Worm (Caenorhabditis elegans) whole organism, mixed stage, embryonic: ENCODE data around the gene H40L08.8.
A peak's percentile ranks its signal among the peaks of the same experiment; 100 is the strongest.

Experiments used
- M03D4.4 ChIP-seq: sonication (generic microtip); optimal IDR thresholded peaks from 2 replicates; lab custom pipeline; 2017; ENCODE audit warnings: mild to moderate bottlenecking, missing genetic modification characterization, missing compliant biosample characterization
- bed-3 ChIP-seq: fragments of 200-800 bp; sonication (Bioruptor generic); optimal IDR thresholded peaks from 3 replicates; lab custom pipeline; 2018; ENCODE audit warnings: mild to moderate bottlenecking, missing genetic modification characterization, moderate library complexity, missing compliant biosample characterization
- blmp-1 ChIP-seq: fragments of 150-350 bp; optimal IDR thresholded peaks from 2 replicates; lab custom pipeline; 2014; ENCODE audit warnings: missing biosample characterization, missing genetic modification characterization
- ceh-39 ChIP-seq: fragments of 150-350 bp; optimal IDR thresholded peaks from 2 replicates; lab custom pipeline; 2014; ENCODE audit warnings: missing biosample characterization, missing genetic modification characterization
- ceh-43 ChIP-seq: fragments of 200-800 bp; sonication (Bioruptor generic); optimal IDR thresholded peaks from 2 replicates; lab custom pipeline; 2018; ENCODE audit warnings: mild to moderate bottlenecking, missing genetic modification characterization, moderate library complexity, missing compliant biosample characterization
- ceh-83 ChIP-seq: fragments of 200-800 bp; sonication (Bioruptor generic); optimal IDR thresholded peaks from 2 replicates; lab custom pipeline; 2018; ENCODE audit warnings: mild to moderate bottlenecking, missing genetic modification characterization, missing compliant biosample characterization
- ces-1 ChIP-seq: fragments of 150-350 bp; optimal IDR thresholded peaks from 2 replicates; lab custom pipeline; 2014; ENCODE audit warnings: missing biosample characterization, missing genetic modification reagents, missing genetic modification characterization
- cnd-1 ChIP-seq: fragments of 200-800 bp; sonication (Bioruptor generic); optimal IDR thresholded peaks from 2 replicates; lab custom pipeline; 2018; ENCODE audit warnings: mild to moderate bottlenecking, missing genetic modification characterization, missing compliant biosample characterization
- drap-1 ChIP-seq: fragments of 200-800 bp; sonication (Bioruptor generic); optimal IDR thresholded peaks from 3 replicates; lab custom pipeline; 2018; ENCODE audit warnings: mild to moderate bottlenecking, missing genetic modification characterization, missing compliant biosample characterization
- elt-1 ChIP-seq: sonication (generic microtip); optimal IDR thresholded peaks from 2 replicates; lab custom pipeline; 2017; ENCODE audit warnings: missing genetic modification characterization, mild to moderate bottlenecking, missing compliant biosample characterization, antibody characterized with exemption, moderate library complexity, borderline replicate concordance; ENCODE audit not compliant: insufficient read depth
- elt-3 ChIP-seq: fragments of 150-350 bp; optimal IDR thresholded peaks from 2 replicates; lab custom pipeline; 2014; ENCODE audit warnings: missing biosample characterization, missing genetic modification characterization
- ham-2 ChIP-seq: fragments of 200-800 bp; sonication (Bioruptor generic); optimal IDR thresholded peaks from 2 replicates; lab custom pipeline; 2018; ENCODE audit warnings: mild to moderate bottlenecking, missing genetic modification characterization, missing compliant biosample characterization
- hlh-1 ChIP-seq: fragments of 150-350 bp; optimal IDR thresholded peaks from 2 replicates; lab custom pipeline; 2014; ENCODE audit warnings: missing biosample characterization, missing genetic modification reagents, missing genetic modification characterization
- lin-13 ChIP-seq: fragments of 150-350 bp; optimal IDR thresholded peaks from 2 replicates; lab custom pipeline; 2014; ENCODE audit warnings: missing biosample characterization, missing genetic modification characterization
- lsy-2 ChIP-seq: fragments of 150-350 bp; optimal IDR thresholded peaks from 2 replicates; lab custom pipeline; 2014; ENCODE audit warnings: missing biosample characterization, missing genetic modification characterization
- mab-5 ChIP-seq: fragments of 150-350 bp; optimal IDR thresholded peaks from 2 replicates; lab custom pipeline; 2014; ENCODE audit warnings: missing biosample characterization, missing genetic modification characterization
- mep-1 ChIP-seq: fragments of 150-350 bp; optimal IDR thresholded peaks from 2 replicates; lab custom pipeline; 2017; ENCODE audit warnings: missing biosample characterization, missing genetic modification reagents, missing genetic modification characterization, inconsistent platforms
- mls-2 ChIP-seq: sonication (generic microtip); optimal IDR thresholded peaks from 2 replicates; lab custom pipeline; 2016; ENCODE audit warnings: mild to moderate bottlenecking, missing genetic modification characterization, moderate library complexity, missing compliant biosample characterization
- nhr-12 ChIP-seq: fragments of 150-350 bp; optimal IDR thresholded peaks from 2 replicates; lab custom pipeline; 2014; ENCODE audit warnings: missing biosample characterization, missing genetic modification characterization
- nhr-2 ChIP-seq: fragments of 150-350 bp; optimal IDR thresholded peaks from 2 replicates; lab custom pipeline; 2014; ENCODE audit warnings: missing biosample characterization, missing genetic modification characterization
- nhr-237 ChIP-seq: fragments of 150-350 bp; optimal IDR thresholded peaks from 2 replicates; lab custom pipeline; 2014; ENCODE audit warnings: missing biosample characterization, missing genetic modification characterization
- nhr-28 ChIP-seq: fragments of 150-350 bp; optimal IDR thresholded peaks from 2 replicates; lab custom pipeline; 2014; ENCODE audit warnings: missing biosample characterization, missing genetic modification characterization
- nhr-76 ChIP-seq: sonication (generic microtip); optimal IDR thresholded peaks from 2 replicates; lab custom pipeline; 2017; ENCODE audit warnings: missing biosample characterization, missing genetic modification characterization
- pha-4 ChIP-seq: fragments of 150-350 bp; optimal IDR thresholded peaks from 2 replicates; lab custom pipeline; 2018; ENCODE audit warnings: missing biosample characterization, missing genetic modification reagents, missing genetic modification characterization
- snpc-4 ChIP-seq: fragments of 150-350 bp; optimal IDR thresholded peaks from 2 replicates; lab custom pipeline; 2014; ENCODE audit warnings: missing biosample characterization, missing genetic modification characterization
- sptf-1 ChIP-seq: sonication (generic microtip); optimal IDR thresholded peaks from 2 replicates; lab custom pipeline; 2017; ENCODE audit warnings: mild to moderate bottlenecking, missing genetic modification characterization, moderate library complexity, missing compliant biosample characterization
- tbx-8 ChIP-seq: fragments of 200-800 bp; sonication (Bioruptor generic); optimal IDR thresholded peaks from 2 replicates; lab custom pipeline; 2018; ENCODE audit warnings: mild to moderate bottlenecking, missing genetic modification characterization, moderate library complexity, missing compliant biosample characterization
- unc-120 ChIP-seq: sonication (generic microtip); optimal IDR thresholded peaks from 2 replicates; lab custom pipeline; 2017; ENCODE audit warnings: missing genetic modification characterization, missing compliant biosample characterization; ENCODE audit not compliant: poor library complexity, severe bottlenecking
- unc-39 ChIP-seq: fragments of 150-350 bp; optimal IDR thresholded peaks from 2 replicates; lab custom pipeline; 2014; ENCODE audit warnings: missing biosample characterization, missing genetic modification characterization
- unc-62 ChIP-seq: fragments of 150-350 bp; optimal IDR thresholded peaks from 2 replicates; lab custom pipeline; 2014; ENCODE audit warnings: missing biosample characterization, missing genetic modification reagents, missing genetic modification characterization
- zip-8 ChIP-seq: fragments of 150-350 bp; optimal IDR thresholded peaks from 2 replicates; lab custom pipeline; 2014; ENCODE audit warnings: missing biosample characterization, missing genetic modification characterization
- ztf-11 ChIP-seq: fragments of 150-350 bp; optimal IDR thresholded peaks from 2 replicates; lab custom pipeline; 2014; ENCODE audit warnings: missing biosample characterization, missing genetic modification characterization

Gene H40L08.8

ce11 chrX:15047541-15047940 lies 29.9 kb downstream of the H40L08.8 start:
- no peak for TF ChIP-seq mep-1 (tag; lab: Kevin White, UChicago)
- no peak for TF ChIP-seq bed-3 (GFP tag; lab: Kevin White, UChicago)

- TF ChIP-seq nhr-28 (tag; lab: Kevin White, UChicago) (no peak), nhr-237 (no peak), ztf-11 (tag; lab: Kevin White, UChicago) (no peak), ces-1 (GFP tag; lab: Kevin White, UChicago) (no peak), drap-1 (GFP tag; lab: Kevin White, UChicago) (no peak), unc-62 (no peak), nhr-12 (tag; lab: Kevin White, UChicago) (no peak), pha-4 (tag; lab: Kevin White, UChicago) (no peak), nhr-76 (tag; lab: Kevin White, UChicago) (no peak), blmp-1 (tag; lab: Kevin White, UChicago) (no peak), hlh-1 (no peak), elt-1 (no peak), cnd-1 (tag; lab: Kevin White, UChicago) (no peak), elt-3 (tag; lab: Kevin White, UChicago) (no peak), ceh-83 (GFP tag; lab: Kevin White, UChicago) (no peak), bed-3 (GFP tag; lab: Kevin White, UChicago) (no peak)
These were observed 32.0 kb downstream of the H40L08.8 start for ce11 chrX:15045401-15045800.

- TF ChIP-seq drap-1 (GFP tag; lab: Kevin White, UChicago), result no peak
- no peak for TF ChIP-seq nhr-76 (tag; lab: Kevin White, UChicago)
- TF ChIP-seq sptf-1 (tag; lab: Kevin White, UChicago), result no peak
- no peak for TF ChIP-seq mep-1 (tag; lab: Kevin White, UChicago)
- TF ChIP-seq zip-8 (tag; lab: Kevin White, UChicago), result no peak
- no peak for TF ChIP-seq mls-2
- TF ChIP-seq pha-4 (tag; lab: Kevin White, UChicago), result no peak
- no peak for TF ChIP-seq elt-3 (tag; lab: Kevin White, UChicago)
- TF ChIP-seq M03D4.4 (tag; lab: Kevin White, UChicago), result no peak
- no peak for TF ChIP-seq nhr-12 (tag; lab: Kevin White, UChicago)
- TF ChIP-seq blmp-1 (tag; lab: Kevin White, UChicago), result no peak
These were observed 34.9 kb downstream of the H40L08.8 start for ce11 chrX:15042549-15042948.

DNA sequence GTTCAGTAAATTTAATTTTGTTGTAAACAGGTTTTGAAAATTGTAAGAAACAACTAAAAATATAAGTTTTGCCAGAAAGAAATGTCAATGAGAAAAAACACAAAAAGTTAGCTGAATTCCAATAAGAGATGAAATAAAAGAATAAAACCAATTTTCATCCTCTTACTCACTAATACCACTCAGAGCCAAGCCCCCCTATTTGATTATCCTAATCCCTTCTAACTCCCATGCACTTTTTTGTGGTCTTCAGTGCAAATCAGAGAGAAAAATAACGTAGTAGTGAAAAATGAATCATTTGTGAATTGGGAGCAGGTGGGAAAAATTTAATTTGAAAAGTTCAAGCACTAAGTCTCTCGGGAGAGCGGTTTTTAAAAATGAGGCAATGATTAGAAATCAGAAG lies 36.1 kb downstream of the H40L08.8 start:
- TF ChIP-seq ces-1 (GFP tag; lab: Kevin White, UChicago) (peak; percentile 98), unc-120 (tag; lab: Kevin White, UChicago) (no peak)

- TF ChIP-seq nhr-28 (tag; lab: Kevin White, UChicago) (no peak), nhr-2 (tag; lab: Kevin White, UChicago) (peak; percentile 55), ceh-39 (peak; percentile 65), cnd-1 (tag; lab: Kevin White, UChicago) (peak; percentile 72), bed-3 (GFP tag; lab: Kevin White, UChicago) (no peak), unc-120 (tag; lab: Kevin White, UChicago) (peak; percentile 12), hlh-1 (peak; percentile 99), pha-4 (tag; lab: Kevin White, UChicago) (peak; percentile 92), unc-39 (peak; percentile 92), mab-5 (tag; lab: Kevin White, UChicago) (no peak), ham-2 (GFP tag; lab: Kevin White, UChicago) (peak; percentile 90), elt-3 (tag; lab: Kevin White, UChicago) (peak; percentile 20), elt-1 (peak; percentile 28), M03D4.4 (tag; lab: Kevin White, UChicago) (peak; percentile 19), ceh-43 (no peak), sptf-1 (tag; lab: Kevin White, UChicago) (peak; percentile 77), lsy-2 (tag; lab: Kevin White, UChicago) (peak; percentile 59), lin-13 (tag; lab: Kevin White, UChicago) (peak; percentile 89), mep-1 (tag; lab: Kevin White, UChicago) (peak; percentile 78), nhr-237 (peak; percentile 77), unc-62 (peak; percentile 78), tbx-8 (GFP tag; lab: Kevin White, UChicago) (peak; percentile 22), zip-8 (tag; lab: Kevin White, UChicago) (no peak), snpc-4 (tag; lab: Kevin White, UChicago) (no peak), drap-1 (GFP tag; lab: Kevin White, UChicago) (peak; percentile 74), mls-2 (peak; percentile 67)
- TF ChIP-seq, all 35 proteins: peak for 20
These were observed 36.8 kb downstream of the H40L08.8 start, which contains the start of gene C18B12.4 for ce11 chrX:15040552-15041080. TSS of gene C18B12.4 (minus strand) at chrX:15040602.
